Worm (Caenorhabditis elegans) whole organism, late embryonic: ENCODE measurements around the gene egl-27.

Experiments used
- T23F11.4 ChIP-seq: fragments of 200-800 bp; sonication (Bioruptor generic); optimal IDR thresholded peaks from 2 replicates; lab custom pipeline; 2018; ENCODE audit warnings: mild to moderate bottlenecking, missing genetic modification characterization, missing compliant biosample characterization
- Y22D7AL.16 ChIP-seq: sonication (generic microtip); optimal IDR thresholded peaks from 2 replicates; lab custom pipeline; 2016; ENCODE audit warnings: missing genetic modification characterization, missing compliant biosample characterization
- ahr-1 ChIP-seq: sonication (generic microtip); optimal IDR thresholded peaks from 2 replicates; lab custom pipeline; 2016; ENCODE audit warnings: missing genetic modification characterization, missing compliant biosample characterization
- ceh-34 ChIP-seq: sonication (generic microtip); optimal IDR thresholded peaks from 2 replicates; lab custom pipeline; 2016; ENCODE audit warnings: mild to moderate bottlenecking, missing genetic modification characterization, missing compliant biosample characterization
- ceh-45 ChIP-seq: fragments of 200-800 bp; sonication (Bioruptor generic); IDR thresholded peaks from 2 replicates; pipeline ENCODE4 v1.3.6; 2022; ENCODE audit warnings: missing genetic modification reagents, missing genetic modification characterization, missing compliant biosample characterization
- dmd-4 ChIP-seq: sonication (generic microtip); optimal IDR thresholded peaks from 2 replicates; lab custom pipeline; 2016; ENCODE audit warnings: borderline replicate concordance, missing genetic modification characterization, missing compliant biosample characterization
- ets-4 ChIP-seq: sonication (generic microtip); optimal IDR thresholded peaks from 2 replicates; lab custom pipeline; 2016; ENCODE audit warnings: missing genetic modification characterization, missing compliant biosample characterization
- fax-1 ChIP-seq: sonication (generic microtip); optimal IDR thresholded peaks from 2 replicates; lab custom pipeline; 2016; ENCODE audit warnings: missing genotype, missing genetic modification characterization, missing compliant biosample characterization
- fkh-10 ChIP-seq: fragments of 150-350 bp; optimal IDR thresholded peaks from 2 replicates; lab custom pipeline; 2014; ENCODE audit warnings: missing biosample characterization, missing genetic modification reagents, missing genetic modification characterization
- lin-11 ChIP-seq: fragments of 200-800 bp; sonication (Bioruptor generic); optimal IDR thresholded peaks from 2 replicates; lab custom pipeline; 2018; ENCODE audit warnings: mild to moderate bottlenecking, missing genetic modification characterization, missing compliant biosample characterization
- unc-3 ChIP-seq, 2 experiments: fragments of 200-800 bp in 1 of 2; sonication (Bioruptor generic) in 1 of 2; sonication (generic microtip) in 1 of 2; conservative IDR thresholded peaks in 1 of 2; optimal IDR thresholded peaks in 1 of 2; 2 replicates each; pipeline versions ENCODE4 v1.3.6 to Lab custom; 2016 to 2022; ENCODE audit warnings: missing compliant biosample characterization in 2 of 2, missing genetic modification characterization in 2 of 2, missing genetic modification reagents in 1 of 2
- unc-55 ChIP-seq: sonication (generic microtip); optimal IDR thresholded peaks from 2 replicates; lab custom pipeline; 2017; ENCODE audit warnings: missing biosample characterization, missing genetic modification reagents, missing genetic modification characterization
- unc-86 ChIP-seq: sonication (generic microtip); optimal IDR thresholded peaks from 2 replicates; lab custom pipeline; 2016; ENCODE audit warnings: missing genetic modification characterization, missing compliant biosample characterization

DNA sequence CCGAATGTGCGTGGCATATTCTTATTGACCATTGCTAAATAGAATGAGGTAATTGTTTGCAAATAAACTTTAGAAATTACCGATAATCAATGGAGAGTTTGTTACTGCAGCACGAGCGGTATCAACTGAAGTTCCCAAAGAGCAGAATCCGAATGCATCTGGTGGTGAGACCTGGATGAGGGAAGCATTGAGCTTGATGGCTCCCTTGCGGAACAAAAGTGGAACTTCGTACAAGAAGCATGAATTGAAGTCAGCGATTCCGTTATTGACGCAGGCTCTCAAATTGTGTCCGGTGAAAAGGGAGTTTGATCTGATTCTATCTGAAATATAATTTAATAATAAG, 54.7 kb downstream of the egl-27 start:
- no peak for TF ChIP-seq unc-3 (GFP tag; conservative IDR thresholded peaks at IDR 0.05; lab: Robert Waterston, UW)
- no peak for TF ChIP-seq unc-3 (tag; optimal IDR thresholded peaks at IDR 0.05; lab: Kevin White, UChicago)
- TF ChIP-seq unc-55 (GFP tag; lab: Kevin White, UChicago) = no peak
- no peak for TF ChIP-seq fax-1 (tag; lab: Kevin White, UChicago)
- no peak for TF ChIP-seq dmd-4 (tag; lab: Kevin White, UChicago)
- TF ChIP-seq T23F11.4 = no peak
- no peak for TF ChIP-seq fkh-10 (GFP tag; lab: Kevin White, UChicago)
- TF ChIP-seq ahr-1 (tag; lab: Kevin White, UChicago) = no peak
- TF ChIP-seq lin-11 (tag; lab: Kevin White, UChicago) = no peak
- TF ChIP-seq ets-4 (tag; lab: Kevin White, UChicago) = no peak
- TF ChIP-seq unc-86 (tag; lab: Kevin White, UChicago) = no peak
- no peak for TF ChIP-seq Y22D7AL.16
- TF ChIP-seq ceh-45 (GFP tag; lab: Robert Waterston, UW) = no peak
- no peak for TF ChIP-seq ceh-34 (tag; lab: Kevin White, UChicago)
